Fruit fly (Drosophila melanogaster): Measurements from ENCODE around the gene Mco1.

Gene Mco1

dm6 chr2L:9416244-9416758 lies at the start of gene Mco1:
Gene Mco1, plus strand, starts transcription at chr2L:9416588.
- TF ChIP-seq CG17801 (GFP tag; optimal IDR thresholded peaks at IDR 0.05; ENCODE audit: partially characterized antibody), result no peak

- TF ChIP-seq CG17801 (GFP tag; optimal IDR thresholded peaks at IDR 0.05; ENCODE audit: partially characterized antibody), result no peak
These were observed 49.0 kb upstream of the Mco1 start, which contains the start of gene CG34181 for dm6 chr2L:9367340-9367739. Gene CG34181, plus strand, starts transcription at chr2L:9367640.

- TF ChIP-seq CG17801 (GFP tag; optimal IDR thresholded peaks at IDR 0.05; ENCODE audit: partially characterized antibody), result no peak
These were observed 46.7 kb upstream of the Mco1 start for dm6 chr2L:9369724-9370123.

dm6 chr2L:9377789-9378188 lies 38.6 kb upstream of the Mco1 start:
- TF ChIP-seq CG17801 (GFP tag; optimal IDR thresholded peaks at IDR 0.05; ENCODE audit: partially characterized antibody), result no peak

dm6 chr2L:9386270-9386669 lies 30.1 kb upstream of the Mco1 start:
- no peak for TF ChIP-seq CG17801 (GFP tag; optimal IDR thresholded peaks at IDR 0.05; ENCODE audit: partially characterized antibody)

dm6 chr2L:9387240-9387672 lies 29.1 kb upstream of the Mco1 start, which contains the start of gene Aldh:
Gene Aldh, plus strand, starts transcription at chr2L:9387389.
- peak; percentile 81 for TF ChIP-seq CG17801 (GFP tag; optimal IDR thresholded peaks at IDR 0.05; ENCODE audit: partially characterized antibody)

- TF ChIP-seq CG17801 (GFP tag; optimal IDR thresholded peaks at IDR 0.05; ENCODE audit: partially characterized antibody), result peak; percentile 80
These were observed 28.3 kb upstream of the Mco1 start for dm6 chr2L:9388013-9388605.

- no peak for TF ChIP-seq CG17801 (GFP tag; optimal IDR thresholded peaks at IDR 0.05; ENCODE audit: partially characterized antibody)
These were observed 27.2 kb upstream of the Mco1 start for dm6 chr2L:9388924-9389765.

- TF ChIP-seq CG17801 (GFP tag; optimal IDR thresholded peaks at IDR 0.05; ENCODE audit: partially characterized antibody), result no peak
These were observed 20.0 kb upstream of the Mco1 start for dm6 chr2L:9396396-9396795.

- no peak for TF ChIP-seq CG17801 (GFP tag; optimal IDR thresholded peaks at IDR 0.05; ENCODE audit: partially characterized antibody)
These were observed 18.5 kb upstream of the Mco1 start, which contains the start of gene CG4438 for dm6 chr2L:9397888-9398287. Gene CG4438, minus strand, starts transcription at chr2L:9397988.

- no peak for TF ChIP-seq CG17801 (GFP tag; optimal IDR thresholded peaks at IDR 0.05; ENCODE audit: partially characterized antibody)
These were observed 16.2 kb upstream of the Mco1 start for dm6 chr2L:9400153-9400552.

- TF ChIP-seq CG17801 (GFP tag; optimal IDR thresholded peaks at IDR 0.05; ENCODE audit: partially characterized antibody), result no peak
These were observed 1.3 kb upstream of the Mco1 start, which contains the start of gene Shawl for dm6 chr2L:9415053-9415452. Gene Shawl, minus strand, starts transcription at chr2L:9415156.

- no peak for TF ChIP-seq CG17801 (GFP tag; optimal IDR thresholded peaks at IDR 0.05; ENCODE audit: partially characterized antibody)
These were observed 4.3 kb downstream of the Mco1 start for dm6 chr2L:9420660-9421059.

- TF ChIP-seq CG17801 (GFP tag; optimal IDR thresholded peaks at IDR 0.05; ENCODE audit: partially characterized antibody), result no peak
These were observed 4.9 kb downstream of the Mco1 start for dm6 chr2L:9421312-9421711.

dm6 chr2L:9424193-9424592 lies 7.8 kb downstream of the Mco1 start:
- no peak for TF ChIP-seq CG17801 (GFP tag; optimal IDR thresholded peaks at IDR 0.05; ENCODE audit: partially characterized antibody)

- TF ChIP-seq CG17801 (GFP tag; optimal IDR thresholded peaks at IDR 0.05; ENCODE audit: partially characterized antibody), result no peak
These were observed 10.1 kb downstream of the Mco1 start, which contains the start of gene Fbp2 for dm6 chr2L:9426534-9426933. Gene Fbp2, plus strand, starts transcription at chr2L:9426784.
